Worm (Caenorhabditis elegans) whole organism, young adult: ENCODE results near the gene twk-17.

ENCODE experiments used
- B0261.1 ChIP-seq: sonication (generic microtip); optimal IDR thresholded peaks from 2 replicates; lab custom pipeline; 2016; ENCODE audit warnings: mild to moderate bottlenecking, missing genetic modification characterization, moderate library complexity, missing compliant biosample characterization
- C06A6.2 ChIP-seq: fragments of 200-800 bp; sonication (Bioruptor generic); conservative IDR thresholded peaks from 2 replicates; pipeline ENCODE4 v1.3.6; 2022; ENCODE audit warnings: missing genetic modification characterization, missing compliant biosample characterization
- D2030.7 ChIP-seq: fragments of 200-800 bp; sonication (Bioruptor generic); IDR thresholded peaks from 2 replicates; pipeline ENCODE4 v1.3.6; 2022; ENCODE audit warnings: missing genetic modification reagents, missing genetic modification characterization, missing compliant biosample characterization
- F22D6.2 ChIP-seq: sonication (generic microtip); optimal IDR thresholded peaks from 2 replicates; lab custom pipeline; 2016; ENCODE audit warnings: mild to moderate bottlenecking, missing genetic modification characterization, missing compliant biosample characterization
- F23B12.7 ChIP-seq: sonication (generic microtip); optimal IDR thresholded peaks from 2 replicates; lab custom pipeline; 2017; ENCODE audit warnings: missing genetic modification characterization, mild to moderate bottlenecking, missing compliant biosample characterization, antibody characterized with exemption, moderate library complexity; ENCODE audit not compliant: insufficient read depth
- F37B4.10 ChIP-seq: fragments of 200-800 bp; sonication (Bioruptor generic); IDR thresholded peaks from 2 replicates; pipeline ENCODE4 v1.3.6; 2022; ENCODE audit warnings: missing genetic modification characterization, missing compliant biosample characterization
- T07F8.4 ChIP-seq: sonication (generic microtip); optimal IDR thresholded peaks from 2 replicates; lab custom pipeline; 2016; ENCODE audit warnings: mild to moderate bottlenecking, missing genetic modification characterization, moderate library complexity, missing compliant biosample characterization
- Y56A3A.18 ChIP-seq: fragments of 200-800 bp; sonication (Bioruptor generic); IDR thresholded peaks from 2 replicates; pipeline ENCODE4 v1.3.6; 2022; ENCODE audit warnings: missing genetic modification reagents, missing genetic modification characterization, missing compliant biosample characterization
- Y79H2A.3 ChIP-seq: fragments of 200-800 bp; sonication (Bioruptor generic); conservative IDR thresholded peaks from 2 replicates; pipeline ENCODE4 v1.3.6; 2022; ENCODE audit warnings: missing genetic modification reagents, missing genetic modification characterization, missing compliant biosample characterization
- atf-7 ChIP-seq: sonication (generic microtip); optimal IDR thresholded peaks from 2 replicates; lab custom pipeline; 2017; ENCODE audit warnings: mild to moderate bottlenecking, missing genetic modification characterization, missing compliant biosample characterization
- attf-5 ChIP-seq: fragments of 200-800 bp; sonication (Bioruptor generic); optimal IDR thresholded peaks from 2 replicates; lab custom pipeline; 2018; ENCODE audit warnings: mild to moderate bottlenecking, missing genetic modification characterization, missing compliant biosample characterization
- bed-2 ChIP-seq: fragments of 200-800 bp; sonication (Bioruptor generic); IDR thresholded peaks from 2 replicates; pipeline ENCODE4 v1.3.6; 2022; ENCODE audit warnings: missing genetic modification reagents, missing genetic modification characterization, missing compliant biosample characterization
- cebp-2 ChIP-seq: fragments of 200-800 bp; sonication (Bioruptor generic); IDR thresholded peaks from 2 replicates; pipeline ENCODE4 v1.3.6; 2022; ENCODE audit warnings: missing genetic modification characterization, missing compliant biosample characterization
- dox-1 ChIP-seq: fragments of 200-800 bp; sonication (Bioruptor generic); IDR thresholded peaks from 2 replicates; pipeline ENCODE4 v1.3.6; 2022; ENCODE audit warnings: missing genetic modification reagents, missing genetic modification characterization, missing compliant biosample characterization
- dpl-1 ChIP-seq: fragments of 150-350 bp; optimal IDR thresholded peaks from 2 replicates; lab custom pipeline; 2014; ENCODE audit warnings: missing biosample characterization, missing genetic modification reagents, missing genetic modification characterization
- efl-1 ChIP-seq: fragments of 150-350 bp; optimal IDR thresholded peaks from 2 replicates; lab custom pipeline; 2014; ENCODE audit warnings: missing biosample characterization, missing genetic modification reagents, missing genetic modification characterization
- egl-18 ChIP-seq: fragments of 200-800 bp; sonication (Bioruptor generic); IDR thresholded peaks from 2 replicates; pipeline ENCODE4 v1.3.6; 2022; ENCODE audit warnings: missing genetic modification reagents, missing genetic modification characterization, missing compliant biosample characterization
- ets-4 ChIP-seq: fragments of 200-800 bp; sonication (Bioruptor generic); optimal IDR thresholded peaks from 2 replicates; lab custom pipeline; 2018; ENCODE audit warnings: mild to moderate bottlenecking, missing genetic modification characterization, missing compliant biosample characterization
- fkh-3 ChIP-seq: sonication (generic microtip); optimal IDR thresholded peaks from 2 replicates; lab custom pipeline; 2016; ENCODE audit warnings: mild to moderate bottlenecking, missing genetic modification characterization, missing compliant biosample characterization
- hlh-26 ChIP-seq: fragments of 200-800 bp; sonication (Bioruptor generic); conservative IDR thresholded peaks from 2 replicates; pipeline ENCODE4 v1.3.6; 2022; ENCODE audit warnings: missing genetic modification reagents, missing genetic modification characterization, missing compliant biosample characterization
- hsf-1 ChIP-seq: fragments of 200-800 bp; sonication (Bioruptor generic); IDR thresholded peaks from 2 replicates; pipeline ENCODE4 v1.3.6; 2022; ENCODE audit warnings: missing genetic modification reagents, missing genetic modification characterization, missing compliant biosample characterization
- lin-54 ChIP-seq: fragments of 200-800 bp; sonication (Bioruptor generic); optimal IDR thresholded peaks from 2 replicates; lab custom pipeline; 2018; ENCODE audit warnings: mild to moderate bottlenecking, missing genetic modification characterization, missing compliant biosample characterization
- lsl-1 ChIP-seq: fragments of 200-800 bp; sonication (Bioruptor generic); optimal IDR thresholded peaks from 2 replicates; lab custom pipeline; 2018; ENCODE audit warnings: mild to moderate bottlenecking, missing genetic modification characterization, moderate library complexity, missing compliant biosample characterization
- madf-6 ChIP-seq: fragments of 200-800 bp; sonication (Bioruptor generic); IDR thresholded peaks from 2 replicates; pipeline ENCODE4 v1.3.6; 2022; ENCODE audit warnings: missing genetic modification reagents, missing genetic modification characterization, missing compliant biosample characterization
- mes-4 ChIP-seq: sonication (generic microtip); optimal IDR thresholded peaks from 2 replicates; lab custom pipeline; 2016; ENCODE audit warnings: missing genotype, missing genetic modification characterization, missing compliant biosample characterization
- nfya-2 ChIP-seq: fragments of 200-800 bp; sonication (Bioruptor generic); IDR thresholded peaks from 2 replicates; pipeline ENCODE4 v1.3.6; 2022; ENCODE audit warnings: missing genetic modification reagents, missing genetic modification characterization, missing compliant biosample characterization
- nhr-80 ChIP-seq: sonication (generic microtip); optimal IDR thresholded peaks from 2 replicates; lab custom pipeline; 2016; ENCODE audit warnings: missing genetic modification characterization, missing compliant biosample characterization
- pha-4 ChIP-seq: fragments of 150-350 bp; sonication (generic microtip); optimal IDR thresholded peaks from 2 replicates; lab custom pipeline; 2014; ENCODE audit warnings: missing biosample characterization, missing genetic modification reagents, missing genetic modification characterization
- snpc-3.4 ChIP-seq: sonication (generic microtip); optimal IDR thresholded peaks from 2 replicates; lab custom pipeline; 2017; ENCODE audit warnings: missing genetic modification characterization, mild to moderate bottlenecking, missing compliant biosample characterization, antibody characterized with exemption, moderate library complexity, missing genotype, missing genetic modification reagents
- tbx-9 ChIP-seq: sonication (generic microtip); optimal IDR thresholded peaks from 2 replicates; lab custom pipeline; 2016; ENCODE audit warnings: borderline replicate concordance, missing genetic modification characterization, inconsistent platforms, missing compliant biosample characterization
- zim-3 ChIP-seq: sonication (generic microtip); optimal IDR thresholded peaks from 2 replicates; lab custom pipeline; 2017; ENCODE audit warnings: mild to moderate bottlenecking, missing genetic modification characterization, moderate library complexity, missing compliant biosample characterization
- ztf-18 ChIP-seq: sonication (generic microtip); optimal IDR thresholded peaks from 2 replicates; lab custom pipeline; 2016; ENCODE audit warnings: missing genotype, mild to moderate bottlenecking, missing genetic modification characterization, missing compliant biosample characterization
- ztf-3 ChIP-seq: fragments of 200-800 bp; sonication (Bioruptor generic); optimal IDR thresholded peaks from 2 replicates; lab custom pipeline; 2018; ENCODE audit warnings: mild to moderate bottlenecking, missing genetic modification characterization, missing compliant biosample characterization

twk-17 gene

DNA sequence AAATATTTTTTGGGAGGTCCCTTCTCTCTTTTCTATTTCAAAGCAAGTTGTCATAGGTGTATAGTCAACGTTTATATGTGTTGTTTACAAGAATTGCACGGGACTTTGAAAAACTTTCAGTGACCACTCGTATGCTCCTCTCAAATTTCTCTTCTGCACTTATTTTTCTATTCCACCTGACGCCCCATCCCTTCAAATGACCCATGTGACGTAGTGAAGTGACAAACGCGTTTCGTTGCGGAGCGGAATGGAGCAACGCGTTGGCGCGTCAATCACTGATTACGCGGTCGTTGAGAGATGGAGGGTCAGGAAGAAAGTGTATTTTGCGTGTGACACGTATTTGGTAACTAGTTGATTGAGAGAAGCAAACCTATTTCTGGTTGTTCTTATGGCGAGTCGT is 28.2 kb upstream of the twk-17 start:
- TF ChIP-seq hsf-1 (GFP tag; lab: Robert Waterston, UW) (no peak), Y79H2A.3 (GFP tag; lab: Robert Waterston, UW) (no peak), F37B4.10 (no peak), B0261.1 (tag; lab: Kevin White, UChicago) (no peak), cebp-2 (no peak), D2030.7 (GFP tag; lab: Robert Waterston, UW) (no peak), tbx-9 (tag; lab: Kevin White, UChicago) (no peak), efl-1 (GFP tag; lab: Kevin White, UChicago) (no peak)

DNA sequence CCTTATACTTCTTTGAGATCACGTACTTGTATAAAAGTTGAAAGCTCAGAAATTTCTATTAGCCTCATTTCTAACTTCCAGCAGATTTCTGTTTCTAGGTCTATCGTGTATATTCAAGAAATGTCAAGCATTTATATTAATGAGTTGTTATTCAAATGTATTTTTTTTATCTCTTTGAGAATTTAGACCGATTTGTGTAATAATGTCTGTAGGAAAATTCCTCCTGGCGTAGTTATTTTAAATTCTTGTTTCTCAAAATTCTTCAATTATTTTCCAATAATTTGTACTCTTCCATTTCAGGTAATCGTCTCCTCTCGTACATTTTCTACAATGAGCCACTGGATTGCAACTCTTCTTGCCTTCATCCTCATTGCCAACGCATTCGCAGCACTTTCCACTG is 19.5 kb upstream of the twk-17 start, which contains the start of gene nlp-61:
Gene nlp-61 (plus strand): TSS at position 301 of the 400 bp plus-strand sequence.
- no peak for TF ChIP-seq snpc-3.4 (tag; lab: Kevin White, UChicago)
- TF ChIP-seq dox-1 (GFP tag; lab: Robert Waterston, UW) = no peak
- TF ChIP-seq atf-7 (tag; lab: Kevin White, UChicago) = no peak
- no peak for TF ChIP-seq fkh-3 (tag; lab: Kevin White, UChicago)
- TF ChIP-seq nfya-2 (GFP tag; lab: Robert Waterston, UW) = 0 out of 2 replicates have a peak, but pooled peaks have one; percentile 47
- no peak for TF ChIP-seq ztf-18 (tag; lab: Kevin White, UChicago)

DNA sequence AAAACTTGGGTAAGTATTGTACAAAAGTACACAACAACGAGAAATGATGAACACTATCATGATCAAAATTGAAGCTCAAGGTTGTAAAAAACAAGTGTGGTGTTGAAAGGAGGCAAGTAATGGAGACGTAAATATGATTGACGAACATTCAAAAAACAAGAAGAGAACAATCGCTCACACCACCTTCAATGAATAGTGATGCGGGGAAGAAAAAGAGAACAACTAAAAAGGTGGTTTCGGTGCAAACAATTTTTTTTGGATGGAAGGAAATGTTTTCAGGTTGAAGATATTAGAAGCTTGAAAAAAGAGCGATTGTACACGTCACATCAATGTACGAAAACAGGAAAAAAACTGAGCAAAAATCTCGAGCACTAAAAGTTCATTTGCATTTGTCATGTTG is 6.6 kb upstream of the twk-17 start:
- TF ChIP-seq T07F8.4 (no peak), efl-1 (GFP tag; lab: Kevin White, UChicago) (no peak), C06A6.2 (GFP tag; lab: Robert Waterston, UW) (no peak), zim-3 (tag; lab: Kevin White, UChicago) (no peak), Y79H2A.3 (GFP tag; lab: Robert Waterston, UW) (no peak), F23B12.7 (tag; lab: Kevin White, UChicago) (no peak), dpl-1 (GFP tag; lab: Kevin White, UChicago) (no peak), ztf-3 (no peak), D2030.7 (GFP tag; lab: Robert Waterston, UW) (no peak), hlh-26 (GFP tag; lab: Robert Waterston, UW) (no peak)

DNA sequence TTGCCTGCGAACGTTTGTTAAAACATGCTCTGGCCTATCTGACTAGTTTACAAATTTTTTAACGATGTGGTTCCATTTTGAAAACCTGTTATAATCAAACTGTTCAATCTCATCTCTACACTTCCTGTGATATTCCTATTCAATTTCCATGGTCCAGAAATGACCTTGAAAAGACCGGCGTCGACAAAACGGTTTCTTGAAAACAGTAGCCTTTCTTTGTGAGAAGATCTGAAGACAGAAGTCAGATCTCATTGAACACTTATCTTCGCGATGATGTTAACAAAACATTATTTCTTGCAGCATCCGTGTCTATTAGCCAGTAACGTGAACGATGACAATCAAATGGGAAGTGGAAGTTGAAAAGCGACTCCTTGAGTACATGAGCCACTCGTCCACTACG is 11.3 kb downstream of the twk-17 start, which contains the start of gene C44E12.1:
Gene C44E12.1 (plus strand): TSS at position 301 of the 400 bp plus-strand sequence.
- TF ChIP-seq egl-18 (GFP tag; lab: Robert Waterston, UW) (no peak), madf-6 (GFP tag; lab: Robert Waterston, UW) (no peak), ets-4 (GFP tag; lab: Kevin White, UChicago) (no peak), nhr-80 (tag; lab: Kevin White, UChicago) (no peak), bed-2 (GFP tag; lab: Robert Waterston, UW) (no peak), dox-1 (GFP tag; lab: Robert Waterston, UW) (no peak), F22D6.2 (tag; lab: Kevin White, UChicago) (no peak), lin-54 (no peak), mes-4 (tag; lab: Kevin White, UChicago) (no peak), attf-5 (no peak), lsl-1 (no peak), Y56A3A.18 (GFP tag; lab: Robert Waterston, UW) (no peak), C06A6.2 (GFP tag; lab: Robert Waterston, UW) (no peak), pha-4 (tag; lab: Kevin White, UChicago) (no peak)
- TF ChIP-seq, all 124 proteins: peak for 0
